Worm (Caenorhabditis elegans): ENCODE measurements around the gene npr-43.

ce11 chrV:14424958-14425492, 46.1 kb upstream of the npr-43 start, which contains the start of gene rrsr-1:
- no peak for TF ChIP-seq nhr-237 (tag; optimal IDR thresholded peaks at IDR 0.05)
- no peak for TF ChIP-seq ztf-11 (tag; optimal IDR thresholded peaks at IDR 0.05)
- no peak for TF ChIP-seq snpc-4 (tag; optimal IDR thresholded peaks at IDR 0.05)
- TF ChIP-seq elt-1 (tag; optimal IDR thresholded peaks at IDR 0.05; ENCODE audit: borderline replicate concordance, insufficient read depth) = no peak
- no peak for TF ChIP-seq mab-5 (tag; optimal IDR thresholded peaks at IDR 0.05)
- TF ChIP-seq nhr-76 (tag; optimal IDR thresholded peaks at IDR 0.05) = no peak
- TF ChIP-seq zip-8 (tag; optimal IDR thresholded peaks at IDR 0.05) = no peak
- TF ChIP-seq ceh-39 (tag; optimal IDR thresholded peaks at IDR 0.05) = no peak
- TF ChIP-seq nhr-2 (tag; optimal IDR thresholded peaks at IDR 0.05) = peak; percentile 12
- TF ChIP-seq lsy-2 (tag; optimal IDR thresholded peaks at IDR 0.05) = peak; percentile 18
- no peak for TF ChIP-seq mep-1 (tag; optimal IDR thresholded peaks at IDR 0.05)

All from whole organism, mixed stage, embryonic.